Fruit fly (Drosophila melanogaster) whole organism, embryonic: ENCODE measurements around the gene mei-P26.
A peak's percentile ranks its signal among the peaks of the same experiment; 100 is the strongest.

Source experiments
- Ada2b ChIP-seq: fragments of 200-800 bp; sonication (Bioruptor generic); IDR thresholded peaks from 2 replicates; pipeline ENCODE4 v1.3.6; 2022; ENCODE audit warnings: missing biosample characterization, missing genetic modification characterization
- Atf6 ChIP-seq: fragments of 200-800 bp; sonication (Bioruptor generic); IDR thresholded peaks from 2 replicates; pipeline ENCODE4 v1.3.6; 2022; ENCODE audit warnings: missing biosample characterization, missing genetic modification characterization
- CG10209 ChIP-seq: fragments of 200-800 bp; sonication (Bioruptor generic); optimal IDR thresholded peaks from 3 replicates; lab custom pipeline; 2017; ENCODE audit warnings: missing biosample characterization, mild to moderate bottlenecking, missing genetic modification characterization, missing genetic modification reagents
- CG10321 ChIP-seq: fragments of 200-800 bp; sonication (Bioruptor generic); IDR thresholded peaks from 2 replicates; pipeline ENCODE4 v1.3.6; 2022; ENCODE audit warnings: missing biosample characterization, missing genetic modification characterization
- CG10431 ChIP-seq: fragments of 200-800 bp; sonication (Bioruptor generic); optimal IDR thresholded peaks from 3 replicates; lab custom pipeline; 2018; ENCODE audit warnings: missing biosample characterization, mild to moderate bottlenecking, missing genetic modification characterization
- CG11456 ChIP-seq: fragments of 200-800 bp; sonication (Bioruptor generic); IDR thresholded peaks from 3 replicates; pipeline ENCODE4 v1.3.6; 2022; ENCODE audit warnings: missing biosample characterization, missing genetic modification characterization
- CG12219 ChIP-seq: fragments of 200-800 bp; sonication (Bioruptor generic); optimal IDR thresholded peaks from 3 replicates; lab custom pipeline; 2018; ENCODE audit warnings: missing biosample characterization, mild to moderate bottlenecking, missing genetic modification characterization
- CG12236 ChIP-seq: fragments of 200-800 bp; sonication (Bioruptor generic); optimal IDR thresholded peaks from 2 replicates; lab custom pipeline; 2016; ENCODE audit warnings: missing biosample characterization, missing genetic modification characterization
- CG13123 ChIP-seq: fragments of 200-800 bp; sonication (Bioruptor generic); optimal IDR thresholded peaks from 2 replicates; lab custom pipeline; 2016; ENCODE audit warnings: missing biosample characterization, missing genetic modification characterization
- CG13296 ChIP-seq: fragments of 200-800 bp; sonication (Bioruptor generic); optimal IDR thresholded peaks from 3 replicates; lab custom pipeline; 2018; ENCODE audit warnings: missing biosample characterization, mild to moderate bottlenecking, missing genetic modification characterization
- CG14667 ChIP-seq: fragments of 200-800 bp; sonication (Bioruptor generic); IDR thresholded peaks from 2 replicates; pipeline ENCODE4 v1.3.6; 2022; ENCODE audit warnings: missing biosample characterization, missing genetic modification characterization
- CG1603 ChIP-seq: fragments of 200-800 bp; sonication (Bioruptor generic); optimal IDR thresholded peaks from 2 replicates; lab custom pipeline; 2019; ENCODE audit warnings: missing biosample characterization, mild to moderate bottlenecking, missing genetic modification characterization, moderate library complexity
- CG16779 ChIP-seq: fragments of 200-800 bp; sonication (Bioruptor generic); IDR thresholded peaks from 2 replicates; pipeline ENCODE4 v1.3.6; 2022; ENCODE audit warnings: missing biosample characterization, missing genetic modification characterization
- CG16813 ChIP-seq: fragments of 200-800 bp; sonication (Bioruptor generic); IDR thresholded peaks from 3 replicates; pipeline ENCODE4 v1.3.6; 2022; ENCODE audit warnings: missing biosample characterization, missing genetic modification characterization; ENCODE audit not compliant: partially characterized antibody
- CG16815 ChIP-seq: fragments of 200-800 bp; sonication (Bioruptor generic); optimal IDR thresholded peaks from 3 replicates; lab custom pipeline; 2017; ENCODE audit warnings: missing biosample characterization, mild to moderate bottlenecking, missing genetic modification characterization
- CG34224 ChIP-seq: fragments of 200-800 bp; sonication (Bioruptor generic); IDR thresholded peaks from 3 replicates; pipeline ENCODE4 v1.3.6; 2022; ENCODE audit warnings: missing biosample characterization, missing genetic modification characterization; ENCODE audit not compliant: partially characterized antibody
- CG3847 ChIP-seq: fragments of 200-800 bp; sonication (Bioruptor generic); IDR thresholded peaks from 2 replicates; pipeline ENCODE4 v1.3.6; 2022; ENCODE audit warnings: missing biosample characterization, missing genetic modification characterization
- CG4282 ChIP-seq: fragments of 200-800 bp; sonication (Bioruptor generic); optimal IDR thresholded peaks from 2 replicates; lab custom pipeline; 2016; ENCODE audit warnings: missing biosample characterization, missing genetic modification characterization
- CG4617 ChIP-seq: fragments of 200-800 bp; sonication (Bioruptor generic); optimal IDR thresholded peaks from 3 replicates; lab custom pipeline; 2016; ENCODE audit warnings: missing biosample characterization, missing genetic modification characterization, borderline replicate concordance
- CG7786 ChIP-seq: fragments of 200-800 bp; sonication (Bioruptor generic); optimal IDR thresholded peaks from 2 replicates; lab custom pipeline; 2016; ENCODE audit warnings: missing biosample characterization, missing genetic modification characterization
- CG8478 ChIP-seq: fragments of >200 bp; optimal IDR thresholded peaks from 2 replicates; lab custom pipeline; 2018
- Doc2 ChIP-seq: fragments of 200-800 bp; sonication (Bioruptor generic); IDR thresholded peaks from 2 replicates; pipeline ENCODE4 v1.3.6; 2022; ENCODE audit warnings: missing biosample characterization, missing genetic modification characterization
- Ets65A ChIP-seq: fragments of 200-800 bp; sonication (Bioruptor generic); peaks from one replicate; lab custom pipeline; 2016; ENCODE audit warnings: missing biosample characterization, missing genetic modification characterization
- H15 ChIP-seq: fragments of 200-800 bp; sonication (Bioruptor generic); IDR thresholded peaks from 3 replicates; pipeline ENCODE4 v1.3.6; 2022; ENCODE audit warnings: missing biosample characterization, missing genetic modification characterization
- Hmr ChIP-seq: fragments of 200-800 bp; sonication (Bioruptor generic); optimal IDR thresholded peaks from 3 replicates; lab custom pipeline; 2017; ENCODE audit warnings: mild to moderate bottlenecking, missing biosample characterization, missing genetic modification reagents, missing genetic modification characterization
- NC2α ChIP-seq: fragments of 200-800 bp; sonication (Bioruptor generic); optimal IDR thresholded peaks from 2 replicates; lab custom pipeline; 2016; ENCODE audit warnings: missing biosample characterization, missing genetic modification characterization
- Ravus ChIP-seq: fragments of 200-800 bp; sonication (Bioruptor generic); IDR thresholded peaks from 2 replicates; pipeline ENCODE4 v1.3.6; 2022; ENCODE audit warnings: missing biosample characterization, missing genetic modification characterization
- ab ChIP-seq: fragments of 200-800 bp; sonication (Bioruptor generic); optimal IDR thresholded peaks from 2 replicates; lab custom pipeline; 2016; ENCODE audit warnings: missing biosample characterization, missing genetic modification characterization
- ato ChIP-seq: fragments of 200-800 bp; sonication (Bioruptor generic); IDR thresholded peaks from 2 replicates; pipeline ENCODE4 v1.3.6; 2022; ENCODE audit warnings: missing biosample characterization, missing genetic modification characterization; ENCODE audit not compliant: partially characterized antibody
- bbx ChIP-seq: fragments of 200-800 bp; sonication (Bioruptor generic); IDR thresholded peaks from 2 replicates; pipeline ENCODE4 v1.3.6; 2022; ENCODE audit warnings: missing biosample characterization, missing genetic modification characterization; ENCODE audit not compliant: partially characterized antibody
- corto ChIP-seq: fragments of 200-800 bp; sonication (Bioruptor generic); optimal IDR thresholded peaks from 2 replicates; lab custom pipeline; 2016; ENCODE audit warnings: missing biosample characterization, mild to moderate bottlenecking, missing genetic modification characterization, moderate library complexity
- dm ChIP-seq: fragments of 200-800 bp; sonication (Bioruptor generic); optimal IDR thresholded peaks from 3 replicates; lab custom pipeline; 2016; ENCODE audit warnings: missing biosample characterization, missing genetic modification characterization
- dmrt11E ChIP-seq: fragments of 200-800 bp; sonication (Bioruptor generic); optimal IDR thresholded peaks from 3 replicates; lab custom pipeline; 2018; ENCODE audit warnings: missing biosample characterization, mild to moderate bottlenecking, missing genetic modification characterization, moderate library complexity
- esg ChIP-seq: fragments of 200-800 bp; sonication (Bioruptor generic); conservative IDR thresholded peaks from 2 replicates; pipeline ENCODE4 v1.3.6; 2022; ENCODE audit warnings: missing biosample characterization, missing genetic modification characterization
- h ChIP-seq: fragments of >200 bp; optimal IDR thresholded peaks from 2 replicates; lab custom pipeline; 2017
- insv ChIP-seq, 2 experiments: fragments of 200-800 bp; sonication (Bioruptor generic); optimal IDR thresholded peaks; 3 replicates each; lab custom pipeline; 2016 to 2018; ENCODE audit warnings: missing biosample characterization in 2 of 2, missing genetic modification characterization in 2 of 2
- jing ChIP-seq: fragments of 200-800 bp; sonication (Bioruptor generic); optimal IDR thresholded peaks from 2 replicates; lab custom pipeline; 2018; ENCODE audit warnings: missing biosample characterization, mild to moderate bottlenecking, missing genetic modification characterization
- knrl ChIP-seq: fragments of 200-800 bp; sonication (Bioruptor generic); IDR thresholded peaks from 3 replicates; pipeline ENCODE4 v1.3.6; 2022; ENCODE audit warnings: missing biosample characterization, missing genetic modification characterization; ENCODE audit not compliant: partially characterized antibody
- lov ChIP-seq, 2 experiments: fragments of 200-800 bp in 1 of 2; fragments of >200 bp in 1 of 2; sonication (Bioruptor generic) in 1 of 2; IDR thresholded peaks in 1 of 2; optimal IDR thresholded peaks in 1 of 2; 2 replicates in 1 of 2; 3 replicates in 1 of 2; pipeline versions ENCODE4 v1.3.6 to Lab custom; 2017 to 2022; ENCODE audit warnings: missing biosample characterization in 1 of 2, missing genetic modification characterization in 1 of 2
- mirr ChIP-seq: fragments of 200-800 bp; sonication (Bioruptor generic); optimal IDR thresholded peaks from 3 replicates; lab custom pipeline; 2018; ENCODE audit warnings: missing biosample characterization, mild to moderate bottlenecking, missing genetic modification characterization
- nau ChIP-seq: fragments of 200-800 bp; sonication (Bioruptor generic); optimal IDR thresholded peaks from 3 replicates; lab custom pipeline; 2017; ENCODE audit warnings: missing biosample characterization, mild to moderate bottlenecking, missing genetic modification characterization, missing genetic modification reagents
- org-1 ChIP-seq: fragments of 200-800 bp; sonication (Bioruptor generic); optimal IDR thresholded peaks from 2 replicates; lab custom pipeline; 2017; ENCODE audit warnings: missing biosample characterization, missing genetic modification characterization
- psq ChIP-seq: fragments of 200-800 bp; sonication (Bioruptor generic); optimal IDR thresholded peaks from 2 replicates; lab custom pipeline; 2017; ENCODE audit warnings: missing biosample characterization, missing genetic modification characterization
- rib ChIP-seq: fragments of 200-800 bp; sonication (Bioruptor generic); IDR thresholded peaks from 2 replicates; pipeline ENCODE4 v1.3.6; 2022; ENCODE audit warnings: missing biosample characterization, missing genetic modification characterization
- sima ChIP-seq: fragments of 200-800 bp; sonication (Bioruptor generic); optimal IDR thresholded peaks from 2 replicates; lab custom pipeline; 2016; ENCODE audit warnings: missing biosample characterization, missing genetic modification characterization
- slp2 ChIP-seq: fragments of 200-800 bp; sonication (Bioruptor generic); optimal IDR thresholded peaks from 2 replicates; lab custom pipeline; 2016; ENCODE audit warnings: missing biosample characterization, missing genetic modification characterization
- tap ChIP-seq: fragments of 200-800 bp; optimal IDR thresholded peaks from 3 replicates; lab custom pipeline; 2019; ENCODE audit warnings: missing biosample characterization, mild to moderate bottlenecking, missing genetic modification characterization, moderate library complexity
- tll ChIP-seq, 2 experiments: fragments of 200-800 bp in 1 of 2; fragments of >200 bp in 1 of 2; sonication (Bioruptor generic) in 1 of 2; optimal IDR thresholded peaks; 2 replicates each; lab custom pipeline; 2017 to 2019; ENCODE audit warnings: missing biosample characterization in 2 of 2, missing genetic modification characterization in 2 of 2, mild to moderate bottlenecking in 1 of 2, moderate library complexity in 1 of 2
- vnd ChIP-seq: fragments of 200-800 bp; sonication (Bioruptor generic); IDR thresholded peaks from 3 replicates; pipeline ENCODE4 v1.3.6; 2022; ENCODE audit warnings: missing biosample characterization, missing genetic modification characterization; ENCODE audit not compliant: partially characterized antibody
- wek ChIP-seq: fragments of 200-800 bp; sonication (Bioruptor generic); optimal IDR thresholded peaks from 3 replicates; lab custom pipeline; 2018; ENCODE audit warnings: missing biosample characterization, mild to moderate bottlenecking, missing genetic modification characterization, moderate library complexity
- zen ChIP-seq: fragments of 200-800 bp; sonication (Bioruptor generic); optimal IDR thresholded peaks from 3 replicates; lab custom pipeline; 2018; ENCODE audit warnings: missing biosample characterization, mild to moderate bottlenecking, missing genetic modification characterization, moderate library complexity

The mei-P26 gene

DNA sequence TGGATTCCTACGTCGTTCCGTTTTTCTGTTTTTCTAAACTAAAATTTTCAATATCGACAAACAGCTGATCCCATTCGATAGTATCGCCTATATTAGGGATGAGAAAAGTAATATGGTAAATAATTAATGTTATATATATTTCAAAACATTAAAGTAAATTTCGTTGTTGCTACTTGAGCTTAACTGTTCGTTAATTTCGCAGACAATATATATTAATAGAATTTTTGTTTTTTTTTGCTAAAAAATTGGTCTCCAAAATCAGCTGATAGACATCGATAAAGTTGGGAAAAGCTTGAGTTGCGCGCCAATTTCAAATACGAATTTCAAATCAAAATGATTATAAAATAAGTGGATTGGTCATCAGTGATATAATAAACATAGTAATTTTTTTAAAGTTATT lies 33.3 kb downstream of the mei-P26 start, which contains the start of gene CG12118 (continued):
- TF ChIP-seq CG13123 (peak; percentile 75), Atf6 (peak; percentile 79), CG4617 (GFP tag; lab: Kevin White, UChicago) (peak; percentile 52), CG8478 (lab: Kevin White, UChicago) (no peak), nau (GFP tag; lab: Kevin White, UChicago) (no peak), CG11456 (peak; percentile 81), dmrt11E (tag; lab: Kevin White, UChicago) (peak; percentile 80), CG12219 (no peak), CG16779 (GFP tag; lab: Robert Waterston, UW) (no peak), Ada2b (peak; percentile 75), ab (GFP tag; lab: Kevin White, UChicago) (no peak), Doc2 (GFP tag; lab: Robert Waterston, UW) (no peak), H15 (peak; percentile 71), bbx (GFP tag; lab: Robert Waterston, UW) (peak; percentile 84), esg (GFP tag; lab: Robert Waterston, UW) (peak; percentile 70), rib (GFP tag; lab: Robert Waterston, UW) (peak; percentile 44; the same call in 1 of the 2 replicates), NC2α (GFP tag; lab: Kevin White, UChicago) (no peak), slp2 (GFP tag; lab: Kevin White, UChicago) (no peak), CG4282 (no peak), insv (GFP tag; optimal IDR thresholded peaks at IDR 0.05; lab: Kevin White, UChicago) (peak in 1 of 2 experiments; percentile 7), CG10321 (peak; percentile 56; the same call in 1 of the 2 replicates), ato (GFP tag; lab: Robert Waterston, UW) (peak; percentile 65), CG14667 (GFP tag; lab: Robert Waterston, UW) (peak; percentile 57; the same call in 1 of the 2 replicates), Ravus (no peak; the same call in 1 of the 2 replicates), CG10431 (GFP tag; lab: Kevin White, UChicago) (no peak), h (lab: Kevin White, UChicago) (no peak), CG16815 (GFP tag; lab: Kevin White, UChicago) (peak; percentile 55), wek (GFP tag; lab: Kevin White, UChicago) (no peak), org-1 (peak; percentile 28), CG13296 (GFP tag; lab: Kevin White, UChicago) (peak; percentile 71), CG1603 (tag; lab: Kevin White, UChicago) (peak; percentile 35), lov (optimal IDR thresholded peaks at IDR 0.05; lab: Kevin White, UChicago) (no peak), lov (GFP tag; IDR thresholded peaks at IDR 0.05; lab: Robert Waterston, UW) (peak; percentile 84), vnd (GFP tag; lab: Robert Waterston, UW) (peak; percentile 94), mirr (GFP tag; lab: Kevin White, UChicago) (no peak), CG7786 (GFP tag; lab: Kevin White, UChicago) (peak; percentile 20), CG34224 (GFP tag; lab: Robert Waterston, UW) (peak; percentile 91), sima (no peak), Hmr (GFP tag; lab: Kevin White, UChicago) (peak; percentile 72), tll (GFP tag; optimal IDR thresholded peaks at IDR 0.05; lab: Kevin White, UChicago) (no peak), tap (tag; lab: Kevin White, UChicago) (peak; percentile 38), zen (tag; lab: Kevin White, UChicago) (peak; percentile 78), psq (peak; percentile 30), Ets65A (GFP tag; lab: Kevin White, UChicago) (peak; percentile 18), knrl (GFP tag; lab: Robert Waterston, UW) (peak; percentile 93), corto (GFP tag; lab: Kevin White, UChicago) (peak; percentile 68), dm (no peak), jing (GFP tag; lab: Kevin White, UChicago) (no peak), CG10209 (peak; percentile 80), CG16813 (peak; percentile 92), CG3847 (GFP tag; lab: Robert Waterston, UW) (peak; percentile 80), CG12236 (GFP tag; lab: Kevin White, UChicago) (no peak)
